Fruit fly (Drosophila melanogaster): ENCODE results near the gene mei-217.

Gene mei-217

DNA sequence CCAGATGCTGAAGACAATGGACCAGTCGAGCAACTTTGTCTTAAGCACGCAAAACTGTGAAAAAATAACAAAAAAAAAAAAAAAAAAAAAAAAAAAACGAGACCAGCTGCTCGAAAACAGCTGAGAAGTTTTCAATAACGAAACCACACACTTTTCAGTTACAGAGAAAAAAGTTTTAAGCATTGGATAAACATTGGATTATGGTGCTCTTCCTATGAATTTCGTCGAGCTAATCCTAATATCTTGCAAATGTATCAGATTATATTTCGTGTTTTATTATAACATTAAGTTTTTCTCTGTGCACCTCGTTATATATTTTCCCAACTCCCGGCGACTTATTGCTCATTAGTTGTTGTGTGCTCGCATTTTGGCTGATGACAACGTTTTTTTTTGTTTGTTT, 33.8 kb upstream of the mei-217 start (continued):
- TF ChIP-seq repo (GFP tag; optimal IDR thresholded peaks at IDR 0.05): peak; percentile 16
- peak; percentile 25 for TF ChIP-seq Abd-B (GFP tag; optimal IDR thresholded peaks at IDR 0.05)
- TF ChIP-seq mirr (GFP tag; optimal IDR thresholded peaks at IDR 0.05): no peak
- peak; percentile 46 for TF ChIP-seq CG7556 (GFP tag; optimal IDR thresholded peaks at IDR 0.05)
- 0 out of 4 replicates have a peak, but pooled peaks have one; percentile 21 for TF ChIP-seq Gug (GFP tag; IDR thresholded peaks at IDR 0.05)
- TF ChIP-seq sna (GFP tag; IDR thresholded peaks at IDR 0.05; ENCODE audit: partially characterized antibody): no peak
- no peak for TF ChIP-seq Ets97D (GFP tag; optimal IDR thresholded peaks at IDR 0.05)
- TF ChIP-seq ATbp (GFP tag; optimal IDR thresholded peaks at IDR 0.05): peak; percentile 16
- TF ChIP-seq sob (GFP tag; IDR thresholded peaks at IDR 0.05): 0 out of 2 replicates have a peak, but pooled peaks have one; percentile 56
- peak; percentile 36 for TF ChIP-seq CG12744 (GFP tag; optimal IDR thresholded peaks at IDR 0.05)
- peak; percentile 62 for TF ChIP-seq CG9932 (GFP tag; IDR thresholded peaks at IDR 0.05)
- TF ChIP-seq PHDP (tag; optimal IDR thresholded peaks at IDR 0.05): peak; percentile 51
- TF ChIP-seq run (tag; optimal IDR thresholded peaks at IDR 0.05): peak; percentile 25
- TF ChIP-seq dysf (GFP tag; IDR thresholded peaks at IDR 0.05): peak; percentile 72
- TF ChIP-seq CG15073 (GFP tag; optimal IDR thresholded peaks at IDR 0.05): no peak
- TF ChIP-seq CG10321 (GFP tag; IDR thresholded peaks at IDR 0.05): no peak
- TF ChIP-seq wek (GFP tag; optimal IDR thresholded peaks at IDR 0.05): no peak
- peak; percentile 53 for TF ChIP-seq Blimp-1 (GFP tag; optimal IDR thresholded peaks at IDR 0.05)
- no peak for TF ChIP-seq vfl (GFP tag; optimal IDR thresholded peaks at IDR 0.05)
- TF ChIP-seq CG8388 (GFP tag; optimal IDR thresholded peaks at IDR 0.05): peak; percentile 26
- TF ChIP-seq CG18619 (GFP tag; optimal IDR thresholded peaks at IDR 0.05): no peak
- no peak for TF ChIP-seq CG43689 (GFP tag; IDR thresholded peaks at IDR 0.05)
- no peak for TF ChIP-seq nerfin-2 (GFP tag; IDR thresholded peaks at IDR 0.05; ENCODE audit: partially characterized antibody)
- TF ChIP-seq CG8359 (GFP tag; optimal IDR thresholded peaks at IDR 0.05; ENCODE audit: borderline replicate concordance): no peak
- no peak for TF ChIP-seq CG9876 (GFP tag; optimal IDR thresholded peaks at IDR 0.05)
- no peak for TF ChIP-seq CG2889 (GFP tag; IDR thresholded peaks at IDR 0.05)
- TF ChIP-seq tap (tag; optimal IDR thresholded peaks at IDR 0.05): peak; percentile 29
- TF ChIP-seq Ets65A (GFP tag): peak; percentile 68
- peak; percentile 38 for TF ChIP-seq CG12391 (tag; optimal IDR thresholded peaks at IDR 0.05)
- TF ChIP-seq stwl (tag; optimal IDR thresholded peaks at IDR 0.05): no peak
- TF ChIP-seq CG13894 (tag; optimal IDR thresholded peaks at IDR 0.05): peak; percentile 36
- TF ChIP-seq CG8089 (GFP tag; optimal IDR thresholded peaks at IDR 0.05): peak; percentile 26
- TF ChIP-seq dmrt99B (tag; optimal IDR thresholded peaks at IDR 0.05): peak; percentile 68
- TF ChIP-seq Awh (GFP tag; IDR thresholded peaks at IDR 0.05): peak; percentile 74; the same call in 1 of the 2 replicates
- peak; percentile 16 for TF ChIP-seq shn (GFP tag; optimal IDR thresholded peaks at IDR 0.05)
- TF ChIP-seq B-H1 (GFP tag; IDR thresholded peaks at IDR 0.05): peak; percentile 30; the same call in 2 of the 3 replicates
- TF ChIP-seq maf-S (GFP tag; optimal IDR thresholded peaks at IDR 0.05): no peak
- TF ChIP-seq CG3847 (GFP tag; IDR thresholded peaks at IDR 0.05): peak; percentile 44; the same call in 1 of the 2 replicates
- peak; percentile 31; the same call in 1 of the 2 replicates for TF ChIP-seq ap (GFP tag; IDR thresholded peaks at IDR 0.05)
- no peak for TF ChIP-seq hth (optimal IDR thresholded peaks at IDR 0.05)
- peak; percentile 38 for TF ChIP-seq CG13296 (GFP tag; optimal IDR thresholded peaks at IDR 0.05)
- peak; percentile 25 for TF ChIP-seq CG16863 (GFP tag; optimal IDR thresholded peaks at IDR 0.05)
- TF ChIP-seq Xbp1 (GFP tag; optimal IDR thresholded peaks at IDR 0.05): peak; percentile 54
- TF ChIP-seq Atf6 (GFP tag; IDR thresholded peaks at IDR 0.05): peak; percentile 72
- TF ChIP-seq her (GFP tag; optimal IDR thresholded peaks at IDR 0.05): peak; percentile 27
- peak; percentile 6 for TF ChIP-seq tx (GFP tag; optimal IDR thresholded peaks at IDR 0.05)
- TF ChIP-seq Antp (GFP tag; optimal IDR thresholded peaks at IDR 0.05): peak; percentile 46
- 0 out of 2 replicates have a peak, but pooled peaks have one; percentile 20 for TF ChIP-seq CG31224 (GFP tag; IDR thresholded peaks at IDR 0.05)
- peak; percentile 40; the same call in 1 of the 2 replicates for TF ChIP-seq klu (GFP tag; IDR thresholded peaks at IDR 0.05)
- TF ChIP-seq ci (GFP tag; IDR thresholded peaks at IDR 0.05): peak; percentile 79
- TF ChIP-seq mam (GFP tag; optimal IDR thresholded peaks at IDR 0.05): peak; percentile 49
- TF ChIP-seq CG30403 (GFP tag; optimal IDR thresholded peaks at IDR 0.05): peak; percentile 37
